Fruit fly (Drosophila melanogaster): Measurements from ENCODE around the gene CG32755.
A peak's percentile ranks its signal among the peaks of the same experiment; 100 is the strongest.

Gene CG32755

dm6 chrX:5968094-5968723 is 18.2 kb downstream of the CG32755 start (continued):
- no peak for TF ChIP-seq CG5953 (GFP tag; IDR thresholded peaks at IDR 0.05)
- no peak for TF ChIP-seq pita (GFP tag; optimal IDR thresholded peaks at IDR 0.05)
- no peak for TF ChIP-seq CG18764 (GFP tag; optimal IDR thresholded peaks at IDR 0.05)
- no peak for TF ChIP-seq CG11093 (GFP tag; IDR thresholded peaks at IDR 0.05)
- no peak for TF ChIP-seq CG13296 (GFP tag; optimal IDR thresholded peaks at IDR 0.05)
- TF ChIP-seq crc (GFP tag; optimal IDR thresholded peaks at IDR 0.05), result no peak
- TF ChIP-seq Bteb2 (GFP tag; optimal IDR thresholded peaks at IDR 0.05), result no peak
- peak; percentile 9 for TF ChIP-seq ind (GFP tag; optimal IDR thresholded peaks at IDR 0.05)
- TF ChIP-seq stc (GFP tag; IDR thresholded peaks at IDR 0.05), result peak; percentile 54; the same call in 1 of the 2 replicates
- no peak for TF ChIP-seq stwl (tag; optimal IDR thresholded peaks at IDR 0.05)
- no peak for TF ChIP-seq br (optimal IDR thresholded peaks at IDR 0.05)
- no peak for TF ChIP-seq CG4854 (GFP tag; optimal IDR thresholded peaks at IDR 0.05)
- peak; percentile 56 for TF ChIP-seq unpg (GFP tag; optimal IDR thresholded peaks at IDR 0.05)
- no peak for TF ChIP-seq fu2 (GFP tag; optimal IDR thresholded peaks at IDR 0.05)
- peak; percentile 43; the same call in 1 of the 3 replicates for TF ChIP-seq CG11695 (GFP tag; IDR thresholded peaks at IDR 0.05)
- TF ChIP-seq CG17186 (GFP tag; optimal IDR thresholded peaks at IDR 0.05), result no peak
- TF ChIP-seq nom (GFP tag; optimal IDR thresholded peaks at IDR 0.05), result no peak
- TF ChIP-seq CG10431 (GFP tag; optimal IDR thresholded peaks at IDR 0.05), result no peak
- no peak for TF ChIP-seq chinmo (GFP tag; IDR thresholded peaks at IDR 0.05; ENCODE audit: partially characterized antibody)
- no peak for TF ChIP-seq CG13123 (GFP tag; optimal IDR thresholded peaks at IDR 0.05)
- TF ChIP-seq dati (GFP tag; IDR thresholded peaks at IDR 0.05), result no peak
- TF ChIP-seq phol (tag; optimal IDR thresholded peaks at IDR 0.05), result peak; percentile 43
- TF ChIP-seq run (tag; optimal IDR thresholded peaks at IDR 0.05), result no peak
- TF ChIP-seq CG12769 (tag; optimal IDR thresholded peaks at IDR 0.05), result no peak
- TF ChIP-seq org-1 (GFP tag; optimal IDR thresholded peaks at IDR 0.05), result no peak
- no peak for TF ChIP-seq Usf (GFP tag; optimal IDR thresholded peaks at IDR 0.05)
- TF ChIP-seq CG12236 (GFP tag; optimal IDR thresholded peaks at IDR 0.05), result no peak
- no peak for TF ChIP-seq CG7963 (GFP tag; IDR thresholded peaks at IDR 0.05; ENCODE audit: partially characterized antibody)
- TF ChIP-seq CG6765 (GFP tag; optimal IDR thresholded peaks at IDR 0.05), result no peak
- no peak for TF ChIP-seq CG9609 (GFP tag; optimal IDR thresholded peaks at IDR 0.05)
- TF ChIP-seq CG7928 (GFP tag; optimal IDR thresholded peaks at IDR 0.05), result no peak
- TF ChIP-seq E2f1 (GFP tag; IDR thresholded peaks at IDR 0.05), result 0 out of 2 replicates have a peak, but pooled peaks have one; percentile 26
- peak; percentile 10 for TF ChIP-seq Hsf (GFP tag; optimal IDR thresholded peaks at IDR 0.05)
- TF ChIP-seq Chrac-16 (GFP tag; optimal IDR thresholded peaks at IDR 0.05), result no peak
- no peak for TF ChIP-seq Atf3 (GFP tag; optimal IDR thresholded peaks at IDR 0.05)
- no peak for TF ChIP-seq CG10267 (tag; optimal IDR thresholded peaks at IDR 0.05)
- TF ChIP-seq ssp (GFP tag; IDR thresholded peaks at IDR 0.05), result no peak
- TF ChIP-seq CG12219 (GFP tag; optimal IDR thresholded peaks at IDR 0.05), result peak; percentile 14
- TF ChIP-seq Lim3 (GFP tag; IDR thresholded peaks at IDR 0.05), result no peak
- no peak for TF ChIP-seq CG6854 (GFP tag; optimal IDR thresholded peaks at IDR 0.05)
- TF ChIP-seq C15 (GFP tag; IDR thresholded peaks at IDR 0.05), result no peak
- TF ChIP-seq ato (GFP tag; IDR thresholded peaks at IDR 0.05; ENCODE audit: partially characterized antibody), result no peak
- TF ChIP-seq Mes4 (GFP tag; optimal IDR thresholded peaks at IDR 0.05), result no peak
- 0 out of 2 replicates have a peak, but pooled peaks have one; percentile 15 for TF ChIP-seq Doc2 (GFP tag; IDR thresholded peaks at IDR 0.05)
- no peak for TF ChIP-seq Mad (GFP tag; optimal IDR thresholded peaks at IDR 0.05)
- TF ChIP-seq dysf (GFP tag; IDR thresholded peaks at IDR 0.05), result peak; percentile 47; the same call in 1 of the 3 replicates
- TF ChIP-seq YL-1 (GFP tag; optimal IDR thresholded peaks at IDR 0.05), result no peak
- no peak for TF ChIP-seq crp (GFP tag; optimal IDR thresholded peaks at IDR 0.05)
- TF ChIP-seq odd (GFP tag; optimal IDR thresholded peaks at IDR 0.05), result no peak
- no peak for TF ChIP-seq CG15073 (GFP tag; optimal IDR thresholded peaks at IDR 0.05)
- TF ChIP-seq CG3065 (GFP tag; optimal IDR thresholded peaks at IDR 0.05), result no peak

Measured in whole organism, embryonic.